Fruit fly (Drosophila melanogaster): Measurements from ENCODE around the gene CG9021.

The CG9021 gene

dm6 chr2L:5904585-5904984 lies at the start of gene CG9021:
CG9021 (minus strand) TSS chr2L:5904689.
- TF ChIP-seq CG8478 (optimal IDR thresholded peaks at IDR 0.05) (no peak), CTCF (optimal IDR thresholded peaks at IDR 0.05) (no peak)

- TF ChIP-seq CG8478 (optimal IDR thresholded peaks at IDR 0.05) (no peak), CTCF (optimal IDR thresholded peaks at IDR 0.05) (peak; percentile 60 to 81)
Measured at dm6 chr2L:5948775-5949526, 44.5 kb upstream of the CG9021 start, which contains the start of gene CG9044. CG9044 (plus strand) TSS chr2L:5949450.

dm6 chr2L:5947504-5947903 lies 43.0 kb upstream of the CG9021 start:
- no peak for TF ChIP-seq CTCF (optimal IDR thresholded peaks at IDR 0.05)
- TF ChIP-seq CG8478 (optimal IDR thresholded peaks at IDR 0.05), result no peak

- TF ChIP-seq CTCF (optimal IDR thresholded peaks at IDR 0.05) (no peak), CG8478 (optimal IDR thresholded peaks at IDR 0.05) (no peak)
Measured at dm6 chr2L:5946728-5947127, 42.2 kb upstream of the CG9021 start.

dm6 chr2L:5945651-5946547 lies 41.4 kb upstream of the CG9021 start:
- TF ChIP-seq CG8478 (optimal IDR thresholded peaks at IDR 0.05), result no peak
- no peak for TF ChIP-seq CTCF (optimal IDR thresholded peaks at IDR 0.05)

- TF ChIP-seq CTCF (optimal IDR thresholded peaks at IDR 0.05) (no peak), CG8478 (optimal IDR thresholded peaks at IDR 0.05) (no peak)
Measured at dm6 chr2L:5944305-5945282, 40.1 kb upstream of the CG9021 start.

dm6 chr2L:5943229-5944078 lies 39.0 kb upstream of the CG9021 start, which contains the start of the genes Sfp26Ad and Gpdh1:
Sfp26Ad (minus strand) TSS chr2L:5943304.
Gpdh1 (plus strand) TSS chr2L:5943643.
- no peak for TF ChIP-seq CG8478 (optimal IDR thresholded peaks at IDR 0.05)
- TF ChIP-seq CTCF (optimal IDR thresholded peaks at IDR 0.05), result no peak

dm6 chr2L:5927363-5927762 lies 22.9 kb upstream of the CG9021 start:
- no peak for TF ChIP-seq CTCF (optimal IDR thresholded peaks at IDR 0.05)
- TF ChIP-seq CG8478 (optimal IDR thresholded peaks at IDR 0.05), result no peak

- TF ChIP-seq CG8478 (optimal IDR thresholded peaks at IDR 0.05) (no peak), CTCF (optimal IDR thresholded peaks at IDR 0.05) (no peak)
Measured at dm6 chr2L:5925637-5926036, 21.1 kb upstream of the CG9021 start, which contains the start of gene dsf. dsf (plus strand) TSS chr2L:5925937.

- no peak for TF ChIP-seq CTCF (optimal IDR thresholded peaks at IDR 0.05)
- no peak for TF ChIP-seq CG8478 (optimal IDR thresholded peaks at IDR 0.05)
Measured at dm6 chr2L:5925164-5925563, 20.7 kb upstream of the CG9021 start.

dm6 chr2L:5923603-5924138 lies 19.2 kb upstream of the CG9021 start, which contains the start of gene CG9016:
CG9016 (minus strand) TSS chr2L:5923653.
- no peak for TF ChIP-seq CTCF (optimal IDR thresholded peaks at IDR 0.05)
- TF ChIP-seq CG8478 (optimal IDR thresholded peaks at IDR 0.05), result no peak

- no peak for TF ChIP-seq CTCF (optimal IDR thresholded peaks at IDR 0.05)
- no peak for TF ChIP-seq CG8478 (optimal IDR thresholded peaks at IDR 0.05)
Measured at dm6 chr2L:5910189-5910588, 5.7 kb upstream of the CG9021 start, which contains the start of gene CG14000. CG14000 (minus strand) TSS chr2L:5910289.

All from S2 (cell line).